Worm (Caenorhabditis elegans): ENCODE results near the gene lgc-4.

ce11 chrX:9248083-9248805 is 6.2 kb upstream of the lgc-4 start:
- no peak for TF ChIP-seq sma-3 (GFP tag; optimal IDR thresholded peaks at IDR 0.05)
- TF ChIP-seq skn-1 (tag; optimal IDR thresholded peaks at IDR 0.05), result no peak
- peak; percentile 39 for TF ChIP-seq nhr-129 (tag; optimal IDR thresholded peaks at IDR 0.05)
- TF ChIP-seq nhr-6 (tag; optimal IDR thresholded peaks at IDR 0.05), result no peak

Data from whole organism, L2 larva.